Fruit fly (Drosophila melanogaster) whole organism, prepupa: ENCODE data around the gene CG33687.

Experiments
- CG10631 ChIP-seq: fragments of 200-800 bp; sonication (Bioruptor generic); optimal IDR thresholded peaks from 2 replicates; lab custom pipeline; 2016; ENCODE audit warnings: missing biosample characterization, missing genetic modification characterization
- CG10669 ChIP-seq: fragments of 200-800 bp; sonication (Bioruptor generic); optimal IDR thresholded peaks from 3 replicates; lab custom pipeline; 2018; ENCODE audit warnings: missing biosample characterization, mild to moderate bottlenecking, missing genetic modification characterization, moderate library complexity
- CG11762 ChIP-seq: fragments of 200-800 bp; sonication (Bioruptor generic); optimal IDR thresholded peaks from 3 replicates; lab custom pipeline; 2016; ENCODE audit warnings: missing biosample characterization, missing genetic modification characterization; ENCODE audit not compliant: insufficient read depth
- CG11902 ChIP-seq: fragments of 200-800 bp; sonication (Bioruptor generic); optimal IDR thresholded peaks from 3 replicates; lab custom pipeline; 2016; ENCODE audit warnings: missing biosample characterization, missing genetic modification characterization
- CG15336 ChIP-seq: fragments of 200-800 bp; sonication (Bioruptor generic); IDR thresholded peaks from 2 replicates; pipeline ENCODE4 v1.3.6; 2022; ENCODE audit warnings: missing biosample characterization, missing genetic modification characterization
- CG16779 ChIP-seq: fragments of 200-800 bp; sonication (Bioruptor generic); optimal IDR thresholded peaks from 3 replicates; lab custom pipeline; 2017; ENCODE audit warnings: missing biosample characterization, mild to moderate bottlenecking, missing genetic modification characterization
- CG3032 ChIP-seq: fragments of 200-800 bp; optimal IDR thresholded peaks from 2 replicates; lab custom pipeline; 2019; ENCODE audit warnings: missing biosample characterization, mild to moderate bottlenecking, missing genetic modification characterization, moderate library complexity
- CG31627 ChIP-seq: fragments of 200-800 bp; sonication (Bioruptor generic); optimal IDR thresholded peaks from 3 replicates; lab custom pipeline; 2016; ENCODE audit warnings: missing biosample characterization, missing genetic modification characterization
- CG32006 ChIP-seq: fragments of 200-800 bp; sonication (Bioruptor generic); optimal IDR thresholded peaks from 3 replicates; lab custom pipeline; 2017; ENCODE audit warnings: missing biosample characterization, mild to moderate bottlenecking, missing genetic modification characterization
- CG3919 ChIP-seq: fragments of 200-800 bp; sonication (Bioruptor generic); optimal IDR thresholded peaks from 3 replicates; lab custom pipeline; 2016; ENCODE audit warnings: missing biosample characterization, missing genetic modification characterization
- CG6163 ChIP-seq: fragments of 200-800 bp; sonication (Bioruptor generic); IDR thresholded peaks from 3 replicates; pipeline ENCODE4 v1.3.6; 2022; ENCODE audit warnings: missing biosample characterization, missing genetic modification characterization
- CG6276 ChIP-seq: fragments of 200-800 bp; sonication (Bioruptor generic); optimal IDR thresholded peaks from 2 replicates; lab custom pipeline; 2017; ENCODE audit warnings: missing biosample characterization, mild to moderate bottlenecking, missing genetic modification characterization
- CG6792 ChIP-seq: fragments of 200-800 bp; sonication (Bioruptor generic); optimal IDR thresholded peaks from 3 replicates; lab custom pipeline; 2016; ENCODE audit warnings: missing biosample characterization, missing genetic modification characterization
- CG6808 ChIP-seq: fragments of 200-800 bp; sonication (Bioruptor generic); optimal IDR thresholded peaks from 3 replicates; lab custom pipeline; 2017; ENCODE audit warnings: missing biosample characterization, missing genetic modification characterization, mild to moderate bottlenecking, moderate library complexity, missing genetic modification reagents
- CG6854 ChIP-seq: fragments of 200-800 bp; sonication (Bioruptor generic); optimal IDR thresholded peaks from 2 replicates; lab custom pipeline; 2017; ENCODE audit warnings: missing biosample characterization, mild to moderate bottlenecking, missing genetic modification characterization
- CG7368 ChIP-seq: fragments of 200-800 bp; sonication (Bioruptor generic); optimal IDR thresholded peaks from 3 replicates; lab custom pipeline; 2016; ENCODE audit warnings: missing biosample characterization, missing genetic modification characterization
- CG8119 ChIP-seq: fragments of 200-800 bp; sonication (Bioruptor generic); IDR thresholded peaks from 3 replicates; pipeline ENCODE4 v1.3.6; 2022; ENCODE audit warnings: missing biosample characterization, missing genetic modification characterization
- CG8319 ChIP-seq: fragments of 200-800 bp; sonication (Bioruptor generic); optimal IDR thresholded peaks from 3 replicates; lab custom pipeline; 2016; ENCODE audit warnings: missing biosample characterization, missing genetic modification characterization
- CG8632 ChIP-seq: fragments of 200-800 bp; sonication (Bioruptor generic); optimal IDR thresholded peaks from 3 replicates; lab custom pipeline; 2016; ENCODE audit warnings: missing biosample characterization, missing genetic modification characterization
- CG9139 ChIP-seq: fragments of 200-800 bp; sonication (Bioruptor generic); optimal IDR thresholded peaks from 3 replicates; lab custom pipeline; 2017; ENCODE audit warnings: missing biosample characterization, mild to moderate bottlenecking, missing genetic modification characterization
- Eip78C ChIP-seq: fragments of 200-800 bp; sonication (Bioruptor generic); peaks from one replicate; lab custom pipeline; 2016; ENCODE audit warnings: missing biosample characterization, missing genetic modification characterization
- Eip93F ChIP-seq: fragments of 200-800 bp; sonication (Bioruptor generic); optimal IDR thresholded peaks from 2 replicates; lab custom pipeline; 2016; ENCODE audit warnings: missing biosample characterization, mild to moderate bottlenecking, missing genetic modification characterization
- Ets21C ChIP-seq: fragments of 200-800 bp; sonication (Bioruptor generic); optimal IDR thresholded peaks from 3 replicates; lab custom pipeline; 2016; ENCODE audit warnings: missing biosample characterization, missing genetic modification characterization
- Ets96B ChIP-seq: fragments of 200-800 bp; optimal IDR thresholded peaks from 2 replicates; lab custom pipeline; 2019; ENCODE audit warnings: missing biosample characterization, mild to moderate bottlenecking, missing genetic modification characterization, moderate library complexity
- Hr38 ChIP-seq: sonication (Bioruptor generic); optimal IDR thresholded peaks from 2 replicates; lab custom pipeline; 2016; ENCODE audit warnings: missing biosample characterization, missing genetic modification characterization
- Hr39 ChIP-seq: fragments of 200-800 bp; sonication (Bioruptor generic); optimal IDR thresholded peaks from 2 replicates; lab custom pipeline; 2016; ENCODE audit warnings: missing biosample characterization, missing genetic modification characterization
- Hr4 ChIP-seq: fragments of 200-800 bp; sonication (Bioruptor generic); optimal IDR thresholded peaks from 3 replicates; lab custom pipeline; 2016; ENCODE audit warnings: missing biosample characterization, missing genetic modification characterization
- Lpt ChIP-seq: fragments of 200-800 bp; sonication (Bioruptor generic); optimal IDR thresholded peaks from 3 replicates; lab custom pipeline; 2016; ENCODE audit warnings: missing biosample characterization, missing genetic modification characterization
- OdsH ChIP-seq: fragments of 200-800 bp; sonication (Bioruptor generic); optimal IDR thresholded peaks from 3 replicates; lab custom pipeline; 2016; ENCODE audit warnings: missing biosample characterization, missing genetic modification characterization
- Smox ChIP-seq: fragments of 200-800 bp; sonication (Bioruptor generic); optimal IDR thresholded peaks from 3 replicates; lab custom pipeline; 2016; ENCODE audit warnings: missing biosample characterization, missing genetic modification characterization
- Sox102F ChIP-seq: fragments of 200-800 bp; sonication (Bioruptor generic); optimal IDR thresholded peaks from 2 replicates; lab custom pipeline; 2016; ENCODE audit warnings: missing biosample characterization, mild to moderate bottlenecking, missing genetic modification characterization
- Sox14 ChIP-seq: fragments of 200-800 bp; sonication (Bioruptor generic); optimal IDR thresholded peaks from 3 replicates; lab custom pipeline; 2016; ENCODE audit warnings: missing biosample characterization, missing genetic modification characterization
- achi ChIP-seq: fragments of 200-800 bp; sonication (Bioruptor generic); optimal IDR thresholded peaks from 3 replicates; lab custom pipeline; 2016; ENCODE audit warnings: missing biosample characterization, missing genetic modification characterization
- acj6 ChIP-seq: fragments of 200-800 bp; sonication (Bioruptor generic); optimal IDR thresholded peaks from 3 replicates; lab custom pipeline; 2016; ENCODE audit warnings: missing biosample characterization, missing genetic modification characterization
- cyc ChIP-seq: fragments of 200-800 bp; sonication (Bioruptor generic); optimal IDR thresholded peaks from 3 replicates; lab custom pipeline; 2016; ENCODE audit warnings: missing biosample characterization, missing genetic modification characterization
- eg ChIP-seq: fragments of 200-800 bp; sonication (Bioruptor generic); IDR thresholded peaks from 3 replicates; pipeline ENCODE4 v1.3.6; 2022; ENCODE audit warnings: missing biosample characterization, missing genetic modification characterization
- esn ChIP-seq: fragments of 200-800 bp; sonication (Bioruptor generic); optimal IDR thresholded peaks from 2 replicates; lab custom pipeline; 2016; ENCODE audit warnings: missing biosample characterization, mild to moderate bottlenecking, missing genetic modification characterization, moderate library complexity
- fd59A ChIP-seq: fragments of 200-800 bp; sonication (Bioruptor generic); optimal IDR thresholded peaks from 2 replicates; lab custom pipeline; 2017; ENCODE audit warnings: missing biosample characterization, mild to moderate bottlenecking, missing genetic modification characterization, missing genetic modification reagents
- fd85E ChIP-seq: fragments of 200-800 bp; sonication (Bioruptor generic); optimal IDR thresholded peaks from 3 replicates; lab custom pipeline; 2016; ENCODE audit warnings: missing biosample characterization, missing genetic modification characterization
- fkh ChIP-seq: fragments of 200-800 bp; sonication (Bioruptor generic); optimal IDR thresholded peaks from 3 replicates; lab custom pipeline; 2017; ENCODE audit warnings: missing biosample characterization, mild to moderate bottlenecking, missing genetic modification characterization, moderate library complexity
- lz ChIP-seq: fragments of 200-800 bp; sonication (Bioruptor generic); optimal IDR thresholded peaks from 3 replicates; lab custom pipeline; 2016; ENCODE audit warnings: missing biosample characterization, missing genetic modification characterization
- pdm3 ChIP-seq: fragments of 200-800 bp; sonication (Bioruptor generic); optimal IDR thresholded peaks from 3 replicates; lab custom pipeline; 2016; ENCODE audit warnings: missing biosample characterization, missing genetic modification characterization
- spab ChIP-seq: fragments of 200-800 bp; sonication (Bioruptor generic); optimal IDR thresholded peaks from 2 replicates; lab custom pipeline; 2017; ENCODE audit warnings: missing biosample characterization, mild to moderate bottlenecking, missing genetic modification characterization, missing genetic modification reagents
- ss ChIP-seq, 2 experiments: fragments of 200-800 bp; sonication (Bioruptor generic); optimal IDR thresholded peaks; 2 replicates in 1 of 2; 3 replicates in 1 of 2; lab custom pipeline; 2017 to 2018; ENCODE audit warnings: mild to moderate bottlenecking in 2 of 2, missing biosample characterization in 2 of 2, missing genetic modification characterization in 2 of 2, moderate library complexity in 1 of 2
- svp ChIP-seq: fragments of 200-800 bp; sonication (Bioruptor generic); peaks from one replicate; lab custom pipeline; 2016; ENCODE audit warnings: missing biosample characterization, missing genetic modification characterization
- topi ChIP-seq: fragments of 200-800 bp; sonication (Bioruptor generic); optimal IDR thresholded peaks from 3 replicates; lab custom pipeline; 2016; ENCODE audit warnings: missing biosample characterization, missing genetic modification characterization
- vri ChIP-seq: fragments of 200-800 bp; sonication (Bioruptor generic); optimal IDR thresholded peaks from 3 replicates; lab custom pipeline; 2016; ENCODE audit warnings: missing biosample characterization, mild to moderate bottlenecking, missing genetic modification characterization

Gene CG33687

dm6 chr3L:16167723-16168386 lies 29.8 kb upstream of the CG33687 start:
- TF ChIP-seq Sox102F (GFP tag; lab: Kevin White, UChicago) (peak; percentile 3), Hr39 (GFP tag; lab: Kevin White, UChicago) (no peak), svp (peak; percentile 69), CG6808 (GFP tag; lab: Kevin White, UChicago) (peak; percentile 25), eg (GFP tag; lab: Robert Waterston, UW) (no peak), Ets96B (tag; lab: Kevin White, UChicago) (peak; percentile 64), CG8632 (peak; percentile 58), CG6792 (GFP tag; lab: Kevin White, UChicago) (peak; percentile 3), topi (GFP tag; lab: Kevin White, UChicago) (peak; percentile 21), OdsH (GFP tag; lab: Kevin White, UChicago) (peak; percentile 33), Smox (no peak), Sox14 (GFP tag; lab: Kevin White, UChicago) (peak; percentile 13), esn (GFP tag; lab: Kevin White, UChicago) (peak; percentile 48), Eip78C (peak; percentile 80), CG10631 (peak; percentile 2), spab (GFP tag; lab: Kevin White, UChicago) (no peak), CG11762 (GFP tag; lab: Kevin White, UChicago) (no peak), CG32006 (GFP tag; lab: Kevin White, UChicago) (peak; percentile 15), CG31627 (GFP tag; lab: Kevin White, UChicago) (no peak), achi (peak; percentile 45), Hr38 (GFP tag; lab: Kevin White, UChicago) (no peak), CG3919 (peak; percentile 57), CG3032 (tag; lab: Kevin White, UChicago) (peak; percentile 50), CG10669 (GFP tag; lab: Kevin White, UChicago) (peak; percentile 32), acj6 (GFP tag; lab: Kevin White, UChicago) (peak; percentile 53)

dm6 chr3L:16168503-16169189 lies 29.0 kb upstream of the CG33687 start:
- TF ChIP-seq spab (GFP tag; lab: Kevin White, UChicago) (peak; percentile 51), vri (no peak), cyc (GFP tag; lab: Kevin White, UChicago) (no peak), CG11902 (no peak), Sox102F (GFP tag; lab: Kevin White, UChicago) (no peak), svp (no peak), CG15336 (GFP tag; lab: Robert Waterston, UW) (no peak), CG7368 (GFP tag; lab: Kevin White, UChicago) (peak; percentile 6), ss (GFP tag; optimal IDR thresholded peaks at IDR 0.05; lab: Kevin White, UChicago) (peak in 1 of 2 experiments; percentile 43), Lpt (GFP tag; lab: Kevin White, UChicago) (peak; percentile 26), acj6 (GFP tag; lab: Kevin White, UChicago) (peak; percentile 4), CG10631 (peak; percentile 40), CG6163 (GFP tag; lab: Robert Waterston, UW) (no peak), CG8319 (GFP tag; lab: Kevin White, UChicago) (no peak), Hr38 (GFP tag; lab: Kevin White, UChicago) (no peak), pdm3 (peak; percentile 2), lz (GFP tag; lab: Kevin White, UChicago) (no peak), fkh (no peak), Hr39 (GFP tag; lab: Kevin White, UChicago) (no peak), CG10669 (GFP tag; lab: Kevin White, UChicago) (peak; percentile 16), fd85E (no peak), CG16779 (tag; lab: Kevin White, UChicago) (no peak), Ets21C (GFP tag; lab: Kevin White, UChicago) (no peak), Eip93F (GFP tag; lab: Kevin White, UChicago) (no peak), CG6808 (GFP tag; lab: Kevin White, UChicago) (peak; percentile 21), eg (GFP tag; lab: Robert Waterston, UW) (no peak), CG3032 (tag; lab: Kevin White, UChicago) (peak; percentile 61), CG9139 (GFP tag; lab: Kevin White, UChicago) (no peak), Hr4 (GFP tag; lab: Kevin White, UChicago) (no peak), esn (GFP tag; lab: Kevin White, UChicago) (no peak), CG6854 (GFP tag; lab: Kevin White, UChicago) (no peak), CG6276 (no peak), CG8119 (GFP tag; lab: Robert Waterston, UW) (no peak), achi (peak; percentile 40), CG3919 (peak; percentile 46), fd59A (no peak)
